Worm (Caenorhabditis elegans): ENCODE measurements around the gene K08D8.11.

Gene K08D8.11

DNA sequence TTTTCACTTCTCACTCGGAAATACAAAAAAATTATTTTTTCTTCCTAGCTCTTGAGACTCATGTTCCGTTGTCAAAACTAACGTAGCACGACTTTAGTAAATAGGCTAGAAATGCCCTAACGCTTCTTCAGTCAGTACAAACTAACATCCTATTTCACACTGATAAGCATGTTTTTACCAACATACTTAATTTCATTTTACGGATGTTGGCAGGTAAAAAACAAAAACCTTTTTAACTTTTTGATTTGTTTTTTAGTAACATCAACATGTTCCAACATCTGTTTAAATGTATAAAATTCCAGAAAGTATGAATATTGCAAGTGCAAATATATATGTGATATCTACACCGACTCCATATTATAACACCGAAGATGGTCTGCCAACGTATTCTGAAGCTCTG, 5.2 kb downstream of the K08D8.11 start, which contains the start of gene K08D8.10:
K08D8.10 (plus strand) TSS at position 301 of the 400 bp plus-strand sequence.
- TF ChIP-seq mab-5 (tag; optimal IDR thresholded peaks at IDR 0.05) (no peak), elt-1 (tag; optimal IDR thresholded peaks at IDR 0.05; ENCODE audit: borderline replicate concordance, insufficient read depth) (no peak), nhr-12 (tag; optimal IDR thresholded peaks at IDR 0.05) (no peak), nhr-2 (tag; optimal IDR thresholded peaks at IDR 0.05) (no peak), ceh-83 (GFP tag; optimal IDR thresholded peaks at IDR 0.05) (no peak), nhr-237 (tag; optimal IDR thresholded peaks at IDR 0.05) (no peak), zip-8 (tag; optimal IDR thresholded peaks at IDR 0.05) (no peak), lsy-2 (tag; optimal IDR thresholded peaks at IDR 0.05) (no peak), mep-1 (tag; optimal IDR thresholded peaks at IDR 0.05) (no peak), hlh-1 (tag; optimal IDR thresholded peaks at IDR 0.05) (no peak), pha-4 (tag; optimal IDR thresholded peaks at IDR 0.05) (no peak), tbx-8 (GFP tag; optimal IDR thresholded peaks at IDR 0.05) (no peak), nhr-76 (tag; optimal IDR thresholded peaks at IDR 0.05) (no peak), sem-2 (GFP tag; optimal IDR thresholded peaks at IDR 0.05) (no peak), lin-13 (tag; optimal IDR thresholded peaks at IDR 0.05) (no peak), ceh-43 (GFP tag; optimal IDR thresholded peaks at IDR 0.05) (no peak), blmp-1 (tag; optimal IDR thresholded peaks at IDR 0.05) (no peak)

DNA sequence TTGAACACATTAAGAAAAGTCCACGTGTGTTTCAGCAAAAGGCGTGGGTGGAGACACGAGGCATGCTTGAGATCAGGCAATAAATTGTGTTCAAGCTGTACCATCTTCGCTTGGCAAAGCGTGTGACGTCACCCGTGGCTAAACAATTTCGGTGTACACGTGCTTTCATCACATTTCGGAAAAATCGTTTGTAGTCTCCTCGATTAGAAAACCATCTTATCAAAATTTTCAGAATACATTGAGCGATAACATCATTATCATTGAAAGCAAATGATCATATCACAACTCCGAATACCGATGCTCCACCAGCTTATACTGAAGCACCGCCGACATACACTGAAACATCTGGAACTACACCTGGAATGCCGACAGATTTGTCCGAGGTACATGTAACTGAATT, 6.5 kb downstream of the K08D8.11 start:
- TF ChIP-seq zip-8 (tag; optimal IDR thresholded peaks at IDR 0.05): no peak
- no peak for TF ChIP-seq mls-2 (tag; optimal IDR thresholded peaks at IDR 0.05)
- TF ChIP-seq sem-2 (GFP tag; optimal IDR thresholded peaks at IDR 0.05): no peak
- no peak for TF ChIP-seq drap-1 (GFP tag; optimal IDR thresholded peaks at IDR 0.05)
- no peak for TF ChIP-seq M03D4.4 (tag; optimal IDR thresholded peaks at IDR 0.05)
- TF ChIP-seq elt-3 (tag; optimal IDR thresholded peaks at IDR 0.05): no peak
- TF ChIP-seq lsy-2 (tag; optimal IDR thresholded peaks at IDR 0.05): no peak
- TF ChIP-seq ces-1 (GFP tag; optimal IDR thresholded peaks at IDR 0.05): no peak
- no peak for TF ChIP-seq sptf-1 (tag; optimal IDR thresholded peaks at IDR 0.05)
- TF ChIP-seq unc-62 (GFP tag; optimal IDR thresholded peaks at IDR 0.05): no peak
- TF ChIP-seq lin-13 (tag; optimal IDR thresholded peaks at IDR 0.05): no peak
- no peak for TF ChIP-seq snpc-4 (tag; optimal IDR thresholded peaks at IDR 0.05)
- no peak for TF ChIP-seq unc-39 (tag; optimal IDR thresholded peaks at IDR 0.05)
- no peak for TF ChIP-seq ceh-39 (tag; optimal IDR thresholded peaks at IDR 0.05)
- TF ChIP-seq nhr-12 (tag; optimal IDR thresholded peaks at IDR 0.05): no peak
- TF ChIP-seq ztf-11 (tag; optimal IDR thresholded peaks at IDR 0.05): no peak
- no peak for TF ChIP-seq tbx-8 (GFP tag; optimal IDR thresholded peaks at IDR 0.05)
- no peak for TF ChIP-seq nhr-76 (tag; optimal IDR thresholded peaks at IDR 0.05)

DNA sequence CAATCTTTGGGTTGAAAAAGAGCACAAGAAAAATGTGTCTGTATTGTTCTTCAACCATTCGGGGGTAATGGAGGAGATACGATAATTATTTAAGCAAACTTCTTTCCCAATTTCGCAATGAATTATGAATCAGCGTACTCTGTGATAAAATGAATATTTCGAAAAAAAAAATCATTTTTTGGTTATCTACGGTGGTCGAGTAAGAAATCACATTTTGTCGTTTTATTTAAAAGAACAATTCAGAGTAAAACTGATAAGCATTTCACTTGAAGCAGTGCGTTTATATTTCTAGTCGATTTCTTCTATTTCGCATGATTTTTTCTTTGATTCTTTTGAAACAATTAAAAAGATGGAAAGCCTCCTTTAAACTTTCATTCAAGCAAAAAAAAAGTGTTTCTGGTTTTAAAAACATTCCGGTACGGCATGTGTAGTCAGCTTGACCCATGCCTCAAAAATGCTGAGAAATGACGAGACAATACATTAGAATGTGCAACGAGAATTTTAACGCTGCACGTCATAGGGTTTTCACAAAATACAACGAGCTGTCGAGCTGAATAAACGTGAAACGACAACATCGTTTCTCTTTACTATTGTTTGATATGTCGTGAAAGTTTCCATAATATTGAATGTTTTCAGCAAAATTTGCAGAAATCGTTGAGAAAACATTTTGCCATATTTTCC, 7.5 kb downstream of the K08D8.11 start, which contains the start of gene K08D8.2:
K08D8.2 (plus strand) TSS at position 631 of the 681 bp plus-strand sequence.
- TF ChIP-seq elt-1 (tag; optimal IDR thresholded peaks at IDR 0.05; ENCODE audit: borderline replicate concordance, insufficient read depth): no peak
- no peak for TF ChIP-seq M03D4.4 (tag; optimal IDR thresholded peaks at IDR 0.05)

DNA sequence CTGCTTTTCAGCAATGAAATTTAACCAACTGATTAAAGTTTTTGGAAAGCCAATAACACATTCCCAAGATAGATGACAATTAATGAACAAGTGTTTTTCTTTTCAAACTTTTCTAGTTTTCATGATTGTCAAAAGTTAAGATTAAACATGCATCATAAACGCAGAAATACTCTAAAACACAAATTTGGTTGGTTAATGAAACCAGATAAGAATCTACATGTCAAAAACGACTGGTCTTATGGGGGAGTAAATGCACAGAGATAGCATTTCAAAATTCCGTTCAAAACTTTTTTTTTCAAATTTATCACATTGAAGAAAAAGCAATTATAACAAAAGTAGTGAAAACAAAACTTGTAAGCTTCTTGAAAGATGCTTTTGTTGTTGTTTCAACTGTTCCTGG, 8.6 kb downstream of the K08D8.11 start:
- TF ChIP-seq pha-4 (tag; optimal IDR thresholded peaks at IDR 0.05): no peak
- no peak for TF ChIP-seq ztf-11 (tag; optimal IDR thresholded peaks at IDR 0.05)
- no peak for TF ChIP-seq lsy-2 (tag; optimal IDR thresholded peaks at IDR 0.05)
- no peak for TF ChIP-seq snpc-4 (tag; optimal IDR thresholded peaks at IDR 0.05)
- TF ChIP-seq sptf-1 (tag; optimal IDR thresholded peaks at IDR 0.05): no peak
- no peak for TF ChIP-seq ceh-39 (tag; optimal IDR thresholded peaks at IDR 0.05)
- TF ChIP-seq drap-1 (GFP tag; optimal IDR thresholded peaks at IDR 0.05): no peak
- TF ChIP-seq nhr-237 (tag; optimal IDR thresholded peaks at IDR 0.05): no peak
- no peak for TF ChIP-seq tbx-8 (GFP tag; optimal IDR thresholded peaks at IDR 0.05)
- TF ChIP-seq nhr-28 (tag; optimal IDR thresholded peaks at IDR 0.05): no peak
- no peak for TF ChIP-seq flh-1 (GFP tag; optimal IDR thresholded peaks at IDR 0.05)
- TF ChIP-seq ceh-43 (GFP tag; optimal IDR thresholded peaks at IDR 0.05): no peak
- no peak for TF ChIP-seq zip-8 (tag; optimal IDR thresholded peaks at IDR 0.05)

DNA sequence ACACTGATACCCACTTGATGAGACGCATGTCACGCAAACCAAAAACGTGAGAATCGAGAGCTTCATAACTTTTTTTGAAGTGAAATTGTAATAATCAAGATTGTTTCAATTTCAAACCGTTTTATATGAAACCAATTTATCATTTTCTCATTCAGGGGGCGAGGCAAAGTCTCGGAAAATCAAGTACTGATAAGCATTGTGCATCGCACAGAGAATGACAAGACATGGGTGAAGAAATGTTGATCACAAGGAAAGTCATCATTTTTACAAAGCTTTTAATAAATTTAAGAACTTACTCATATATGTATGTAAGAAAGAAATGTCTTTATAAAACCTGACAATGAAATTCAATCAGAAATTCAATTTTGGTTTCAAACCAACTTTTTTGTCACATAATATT, 11.4 kb downstream of the K08D8.11 start, which contains the start of gene K08D8.3:
K08D8.3 (minus strand) TSS at position 131 of the 400 bp plus-strand sequence.
- no peak for TF ChIP-seq bed-3 (GFP tag; optimal IDR thresholded peaks at IDR 0.05)
- TF ChIP-seq unc-39 (tag; optimal IDR thresholded peaks at IDR 0.05): no peak
- TF ChIP-seq ztf-11 (tag; optimal IDR thresholded peaks at IDR 0.05): no peak
- no peak for TF ChIP-seq sem-2 (GFP tag; optimal IDR thresholded peaks at IDR 0.05)
- TF ChIP-seq drap-1 (GFP tag; optimal IDR thresholded peaks at IDR 0.05): no peak
- no peak for TF ChIP-seq cnd-1 (tag; optimal IDR thresholded peaks at IDR 0.05)
- no peak for TF ChIP-seq lin-32 (GFP tag; optimal IDR thresholded peaks at IDR 0.05)
- TF ChIP-seq unc-120 (tag; optimal IDR thresholded peaks at IDR 0.05; ENCODE audit: poor library complexity, severe bottlenecking): no peak
- TF ChIP-seq nhr-76 (tag; optimal IDR thresholded peaks at IDR 0.05): no peak
- no peak for TF ChIP-seq ceh-39 (tag; optimal IDR thresholded peaks at IDR 0.05)
- no peak for TF ChIP-seq elt-1 (tag; optimal IDR thresholded peaks at IDR 0.05; ENCODE audit: borderline replicate concordance, insufficient read depth)
- no peak for TF ChIP-seq tbx-8 (GFP tag; optimal IDR thresholded peaks at IDR 0.05)
- TF ChIP-seq lin-13 (tag; optimal IDR thresholded peaks at IDR 0.05): no peak
- TF ChIP-seq sptf-1 (tag; optimal IDR thresholded peaks at IDR 0.05): no peak
- TF ChIP-seq zip-8 (tag; optimal IDR thresholded peaks at IDR 0.05): no peak
- TF ChIP-seq nhr-28 (tag; optimal IDR thresholded peaks at IDR 0.05): no peak
- TF ChIP-seq flh-1 (GFP tag; optimal IDR thresholded peaks at IDR 0.05): no peak
- no peak for TF ChIP-seq lsy-2 (tag; optimal IDR thresholded peaks at IDR 0.05)
- TF ChIP-seq unc-62 (GFP tag; optimal IDR thresholded peaks at IDR 0.05): no peak
